Worm (Caenorhabditis elegans) whole organism, L4 larva: ENCODE measurements around the gene C18E9.8.

Source experiments
- F49E8.2 ChIP-seq: sonication (generic microtip); optimal IDR thresholded peaks from 2 replicates; lab custom pipeline; 2016; ENCODE audit warnings: missing compliant biosample characterization, mild to moderate bottlenecking, missing genetic modification characterization, borderline replicate concordance
- R02D3.7 ChIP-seq: fragments of 150-350 bp; sonication (generic microtip); optimal IDR thresholded peaks from 3 replicates; lab custom pipeline; 2014; ENCODE audit warnings: missing biosample characterization, missing genetic modification characterization
- T20F7.1 ChIP-seq: fragments of 200-800 bp; sonication (Bioruptor generic); optimal IDR thresholded peaks from 2 replicates; lab custom pipeline; 2018; ENCODE audit warnings: mild to moderate bottlenecking, missing genetic modification characterization, missing compliant biosample characterization
- Y105C5A.15 ChIP-seq: fragments of 200-800 bp; sonication (Bioruptor generic); IDR thresholded peaks from 2 replicates; pipeline ENCODE4 v1.3.6; 2022; ENCODE audit warnings: missing genetic modification characterization, missing compliant biosample characterization
- ZK337.2 ChIP-seq: fragments of 200-800 bp; sonication (Bioruptor generic); IDR thresholded peaks from 2 replicates; pipeline ENCODE4 v1.3.6; 2022; ENCODE audit warnings: missing genetic modification reagents, missing genetic modification characterization, missing compliant biosample characterization
- arid-1 ChIP-seq: fragments of 200-800 bp; sonication (Bioruptor generic); conservative IDR thresholded peaks from 2 replicates; pipeline ENCODE4 v1.3.6; 2022; ENCODE audit warnings: missing genetic modification reagents, missing genetic modification characterization, missing compliant biosample characterization
- attf-4 ChIP-seq: sonication (generic microtip); optimal IDR thresholded peaks from 3 replicates; lab custom pipeline; 2017; ENCODE audit warnings: missing biosample characterization, missing genetic modification characterization
- ceh-20 ChIP-seq: fragments of 200-800 bp; sonication (Bioruptor generic); IDR thresholded peaks from 2 replicates; pipeline ENCODE4 v1.3.6; 2022; ENCODE audit warnings: missing genetic modification reagents, missing genetic modification characterization, missing compliant biosample characterization
- ceh-44 ChIP-seq: fragments of 200-800 bp; sonication (Bioruptor generic); IDR thresholded peaks from 2 replicates; pipeline ENCODE4 v1.3.6; 2022; ENCODE audit warnings: missing genetic modification reagents, missing genetic modification characterization, missing compliant biosample characterization
- ceh-82 ChIP-seq: sonication (generic microtip); optimal IDR thresholded peaks from 2 replicates; lab custom pipeline; 2017; ENCODE audit warnings: missing biosample characterization, missing genetic modification characterization
- ces-1 ChIP-seq: fragments of 150-350 bp; sonication (generic microtip); optimal IDR thresholded peaks from 4 replicates; lab custom pipeline; 2014; ENCODE audit warnings: missing biosample characterization, missing genetic modification reagents, missing genetic modification characterization
- ctbp-1 ChIP-seq: fragments of 200-800 bp; sonication (Bioruptor generic); IDR thresholded peaks from 2 replicates; pipeline ENCODE4 v1.3.6; 2022; ENCODE audit warnings: missing genetic modification reagents, missing genetic modification characterization, missing compliant biosample characterization
- daf-12 ChIP-seq: fragments of 150-350 bp; optimal IDR thresholded peaks from 2 replicates; lab custom pipeline; 2014; ENCODE audit warnings: missing biosample characterization, missing genetic modification reagents, missing genetic modification characterization
- daf-8 ChIP-seq: fragments of 200-800 bp; sonication (Bioruptor generic); IDR thresholded peaks from 2 replicates; pipeline ENCODE4 v1.3.6; 2022; ENCODE audit warnings: missing genetic modification characterization, missing compliant biosample characterization
- dpl-1 ChIP-seq: fragments of 150-350 bp; optimal IDR thresholded peaks from 2 replicates; lab custom pipeline; 2014; ENCODE audit warnings: missing biosample characterization, missing genetic modification reagents, missing genetic modification characterization
- duxl-1 ChIP-seq: sonication (generic microtip); optimal IDR thresholded peaks from 2 replicates; lab custom pipeline; 2016; ENCODE audit warnings: mild to moderate bottlenecking, missing genetic modification characterization, moderate library complexity, missing compliant biosample characterization; ENCODE audit not compliant: poor library complexity
- dve-1 ChIP-seq: sonication (generic microtip); optimal IDR thresholded peaks from 2 replicates; lab custom pipeline; 2017; ENCODE audit warnings: antibody characterized with exemption, mild to moderate bottlenecking, missing genetic modification characterization, missing compliant biosample characterization; ENCODE audit not compliant: insufficient read depth
- fos-1 ChIP-seq: fragments of 150-350 bp; optimal IDR thresholded peaks from 2 replicates; lab custom pipeline; 2014; ENCODE audit warnings: missing biosample characterization, missing genetic modification characterization
- gei-8 ChIP-seq: fragments of 200-800 bp; sonication (Bioruptor generic); optimal IDR thresholded peaks from 2 replicates; lab custom pipeline; 2018; ENCODE audit warnings: mild to moderate bottlenecking, missing genetic modification characterization, missing compliant biosample characterization
- hif-1 ChIP-seq, 2 experiments: sonication (generic microtip); optimal IDR thresholded peaks; 2 replicates each; lab custom pipeline; 2016 to 2017; ENCODE audit warnings: missing compliant biosample characterization in 2 of 2, missing genetic modification characterization in 2 of 2, missing genetic modification reagents in 2 of 2, missing genotype in 2 of 2, mild to moderate bottlenecking in 1 of 2
- hlh-11 ChIP-seq: fragments of 200-800 bp; sonication (Bioruptor generic); optimal IDR thresholded peaks from 2 replicates; lab custom pipeline; 2018; ENCODE audit warnings: mild to moderate bottlenecking, missing genetic modification characterization, missing compliant biosample characterization
- hlh-30 ChIP-seq: sonication (generic microtip); optimal IDR thresholded peaks from 2 replicates; lab custom pipeline; 2017; ENCODE audit warnings: antibody characterized with exemption, mild to moderate bottlenecking, missing genetic modification characterization, missing compliant biosample characterization; ENCODE audit not compliant: insufficient read depth
- lim-7 ChIP-seq: fragments of 200-800 bp; sonication (Bioruptor generic); IDR thresholded peaks from 2 replicates; pipeline ENCODE4 v1.3.6; 2022; ENCODE audit warnings: missing genetic modification characterization, missing compliant biosample characterization
- lin-1 ChIP-seq: fragments of 200-800 bp; sonication (Bioruptor generic); IDR thresholded peaks from 2 replicates; pipeline ENCODE4 v1.3.6; 2022; ENCODE audit warnings: missing genetic modification reagents, missing genetic modification characterization, missing compliant biosample characterization
- lin-15B ChIP-seq: fragments of 150-350 bp; sonication (generic microtip); optimal IDR thresholded peaks from 3 replicates; lab custom pipeline; 2014; ENCODE audit warnings: missing biosample characterization, missing genetic modification characterization
- lin-29 ChIP-seq: fragments of 200-800 bp; sonication (Bioruptor generic); IDR thresholded peaks from 2 replicates; pipeline ENCODE4 v1.3.6; 2022; ENCODE audit warnings: missing genetic modification reagents, missing genetic modification characterization, missing compliant biosample characterization
- lin-38 ChIP-seq: fragments of 200-800 bp; sonication (Bioruptor generic); IDR thresholded peaks from 2 replicates; pipeline ENCODE4 v1.3.6; 2022; ENCODE audit warnings: missing genetic modification reagents, missing genetic modification characterization, missing compliant biosample characterization
- lir-3 ChIP-seq: sonication (generic microtip); optimal IDR thresholded peaks from 2 replicates; lab custom pipeline; 2016; ENCODE audit warnings: mild to moderate bottlenecking, missing genetic modification characterization, missing compliant biosample characterization
- lsy-2 ChIP-seq, 2 experiments: fragments of 150-350 bp in 1 of 2; sonication (generic microtip) in 1 of 2; optimal IDR thresholded peaks; 2 replicates each; lab custom pipeline; 2014 to 2017; ENCODE audit warnings: missing biosample characterization in 2 of 2, missing genetic modification characterization in 2 of 2
- madf-5 ChIP-seq, 2 experiments: fragments of 200-800 bp; sonication (Bioruptor generic); IDR thresholded peaks; 2 replicates each; pipeline ENCODE4 v1.3.6; 2022; ENCODE audit warnings: missing compliant biosample characterization in 2 of 2, missing genetic modification characterization in 2 of 2
- madf-9 ChIP-seq: fragments of 200-800 bp; sonication (Bioruptor generic); conservative IDR thresholded peaks from 2 replicates; pipeline ENCODE4 v1.3.6; 2022; ENCODE audit warnings: missing genetic modification reagents, missing genetic modification characterization, missing compliant biosample characterization
- mdt-29 ChIP-seq: fragments of 200-800 bp; sonication (Bioruptor generic); IDR thresholded peaks from 2 replicates; pipeline ENCODE4 v1.3.6; 2022; ENCODE audit warnings: missing genetic modification reagents, missing genetic modification characterization, missing compliant biosample characterization
- mep-1 ChIP-seq: fragments of 150-350 bp; sonication (generic microtip); optimal IDR thresholded peaks from 3 replicates; lab custom pipeline; 2014; ENCODE audit warnings: missing biosample characterization, missing genetic modification characterization
- mes-2 ChIP-seq: sonication (generic microtip); optimal IDR thresholded peaks from 2 replicates; lab custom pipeline; 2016; ENCODE audit warnings: missing genotype, mild to moderate bottlenecking, missing genetic modification characterization, missing compliant biosample characterization; ENCODE audit not compliant: poor library complexity, severe bottlenecking
- nhr-11 ChIP-seq: fragments of 150-350 bp; optimal IDR thresholded peaks from 2 replicates; lab custom pipeline; 2014; ENCODE audit warnings: missing biosample characterization, missing genetic modification characterization
- nhr-111 ChIP-seq: fragments of 200-800 bp; sonication (Bioruptor generic); optimal IDR thresholded peaks from 2 replicates; lab custom pipeline; 2018; ENCODE audit warnings: mild to moderate bottlenecking, missing genetic modification characterization, missing compliant biosample characterization
- nhr-237 ChIP-seq: sonication (generic microtip); optimal IDR thresholded peaks from 2 replicates; lab custom pipeline; 2017; ENCODE audit warnings: missing biosample characterization, missing genetic modification characterization
- nhr-28 ChIP-seq: fragments of 150-350 bp; optimal IDR thresholded peaks from 2 replicates; lab custom pipeline; 2014; ENCODE audit warnings: missing biosample characterization, missing genetic modification characterization
- nhr-41 ChIP-seq: fragments of 200-800 bp; sonication (Bioruptor generic); IDR thresholded peaks from 2 replicates; pipeline ENCODE4 v1.3.6; 2022; ENCODE audit warnings: missing genetic modification reagents, missing genetic modification characterization, missing compliant biosample characterization
- nhr-6 ChIP-seq: fragments of 150-350 bp; optimal IDR thresholded peaks from 2 replicates; lab custom pipeline; 2014; ENCODE audit warnings: missing biosample characterization, missing genetic modification characterization
- nhr-77 ChIP-seq: fragments of 150-350 bp; optimal IDR thresholded peaks from 2 replicates; lab custom pipeline; 2014; ENCODE audit warnings: missing biosample characterization, missing genetic modification characterization
- php-3 ChIP-seq: fragments of 200-800 bp; sonication (Bioruptor generic); IDR thresholded peaks from 2 replicates; pipeline ENCODE4 v1.3.6; 2022; ENCODE audit warnings: missing genetic modification reagents, missing genetic modification characterization, missing compliant biosample characterization
- pqm-1 ChIP-seq: sonication (generic microtip); optimal IDR thresholded peaks from 2 replicates; lab custom pipeline; 2017; ENCODE audit warnings: missing biosample characterization, missing genetic modification characterization
- snpc-1.2 ChIP-seq: fragments of 200-800 bp; sonication (Bioruptor generic); IDR thresholded peaks from 2 replicates; pipeline ENCODE4 v1.3.6; 2022; ENCODE audit warnings: missing genetic modification reagents, missing genetic modification characterization, missing compliant biosample characterization
- spr-1 ChIP-seq: sonication (generic microtip); optimal IDR thresholded peaks from 2 replicates; lab custom pipeline; 2016; ENCODE audit warnings: mild to moderate bottlenecking, missing genetic modification characterization, missing compliant biosample characterization
- tag-97 ChIP-seq: fragments of 200-800 bp; sonication (Bioruptor generic); IDR thresholded peaks from 2 replicates; pipeline ENCODE4 v1.3.6; 2022; ENCODE audit warnings: missing genetic modification characterization, missing compliant biosample characterization
- unc-62 ChIP-seq, 3 experiments: fragments of 150-350 bp in 1 of 3; sonication (generic microtip); optimal IDR thresholded peaks in 2 of 3; peaks in 1 of 3; 1 replicate in 1 of 3; 2 replicates in 2 of 3; lab custom pipeline; 2014 to 2017; ENCODE audit warnings: missing biosample characterization in 3 of 3, missing genetic modification characterization in 3 of 3, missing genetic modification reagents in 3 of 3, missing genotype in 1 of 3
- zag-1 ChIP-seq: fragments of 150-350 bp; optimal IDR thresholded peaks from 2 replicates; lab custom pipeline; 2014; ENCODE audit warnings: missing biosample characterization, missing genetic modification characterization
- zip-2 ChIP-seq: fragments of 150-350 bp; optimal IDR thresholded peaks from 2 replicates; lab custom pipeline; 2014; ENCODE audit warnings: missing biosample characterization, missing genetic modification characterization

Gene C18E9.8

ce11 chrII:8964835-8965234, 23.0 kb downstream of the C18E9.8 start, which contains the start of the genes ndub-3 and C18E9.2:
Gene ndub-3, minus strand, starts transcription at chrII:8964890.
Gene C18E9.2, plus strand, starts transcription at chrII:8965006.
- TF ChIP-seq ceh-44 (GFP tag; lab: Robert Waterston, UW) = no peak
- no peak for TF ChIP-seq ces-1 (GFP tag; lab: Kevin White, UChicago)
- TF ChIP-seq duxl-1 (tag; lab: Kevin White, UChicago) = no peak
- TF ChIP-seq nhr-6 = peak; percentile 44
- TF ChIP-seq T20F7.1 = no peak
- peak; percentile 27 for TF ChIP-seq dpl-1 (GFP tag; lab: Kevin White, UChicago)
- TF ChIP-seq madf-9 (GFP tag; lab: Robert Waterston, UW) = no peak
- TF ChIP-seq mdt-29 (GFP tag; lab: Robert Waterston, UW) = no peak
- TF ChIP-seq ZK337.2 = no peak
- peak; percentile 78 for TF ChIP-seq R02D3.7 (tag; lab: Kevin White, UChicago)
- TF ChIP-seq gei-8 (GFP tag; lab: Kevin White, UChicago) = no peak
- TF ChIP-seq hlh-30 = peak; percentile 65
- TF ChIP-seq daf-12 (tag; lab: Kevin White, UChicago) = no peak
- TF ChIP-seq nhr-28 (tag; lab: Kevin White, UChicago) = no peak
- no peak for TF ChIP-seq snpc-1.2
- TF ChIP-seq lsy-2 (tag; optimal IDR thresholded peaks at IDR 0.05; lab: Kevin White, UChicago) = peak in 1 of 2 experiments; percentile 62
- peak; percentile 53 for TF ChIP-seq mep-1 (tag; lab: Kevin White, UChicago)
- no peak for TF ChIP-seq daf-8 (GFP tag; lab: Robert Waterston, UW)
- TF ChIP-seq lin-38 (GFP tag; lab: Robert Waterston, UW) = no peak
- no peak for TF ChIP-seq attf-4
- peak; percentile 32 for TF ChIP-seq hlh-11 (tag; lab: Kevin White, UChicago)
- no peak for TF ChIP-seq zip-2 (tag; lab: Kevin White, UChicago)
- TF ChIP-seq php-3 (GFP tag; lab: Robert Waterston, UW) = no peak
- TF ChIP-seq lim-7 = no peak
- no peak for TF ChIP-seq spr-1 (tag; lab: Kevin White, UChicago)
- TF ChIP-seq pqm-1 (tag; lab: Kevin White, UChicago) = no peak
- no peak for TF ChIP-seq arid-1 (GFP tag; lab: Robert Waterston, UW)
- no peak for TF ChIP-seq ceh-20
- no peak for TF ChIP-seq fos-1 (tag; lab: Kevin White, UChicago)
- TF ChIP-seq nhr-77 = peak; percentile 37
- peak; percentile 63 for TF ChIP-seq mes-2 (tag; lab: Kevin White, UChicago)
- TF ChIP-seq zag-1 (tag; lab: Kevin White, UChicago) = no peak
- no peak for TF ChIP-seq nhr-41 (GFP tag; lab: Robert Waterston, UW)
- TF ChIP-seq dve-1 = peak; percentile 22
- no peak for TF ChIP-seq ceh-82 (tag; lab: Kevin White, UChicago)
- TF ChIP-seq ctbp-1 = no peak
- TF ChIP-seq nhr-111 (GFP tag; lab: Kevin White, UChicago) = no peak
- no peak for TF ChIP-seq nhr-11 (tag; lab: Kevin White, UChicago)
- no peak for TF ChIP-seq F49E8.2 (tag; lab: Kevin White, UChicago)
- TF ChIP-seq lin-29 (GFP tag; lab: Robert Waterston, UW) = no peak
- no peak for TF ChIP-seq Y105C5A.15 (GFP tag; lab: Robert Waterston, UW)
- TF ChIP-seq unc-62 (GFP tag; optimal IDR thresholded peaks at IDR 0.05 in 1 of 2; lab: Kevin White, UChicago) = peak in 1 of 2 experiments; percentile 87
- no peak for TF ChIP-seq unc-62 (tag; optimal IDR thresholded peaks at IDR 0.05; lab: Kevin White, UChicago)
- peak in 1 of 2 experiments; percentile 13 for TF ChIP-seq hif-1 (tag; optimal IDR thresholded peaks at IDR 0.05; lab: Kevin White, UChicago)
- TF ChIP-seq madf-5 (GFP tag; IDR thresholded peaks at IDR 0.05; lab: Robert Waterston, UW) = no peak
- TF ChIP-seq lin-1 = no peak
- no peak for TF ChIP-seq lin-15B (tag; lab: Kevin White, UChicago)
- no peak for TF ChIP-seq tag-97
- no peak for TF ChIP-seq nhr-237 (tag; lab: Kevin White, UChicago)
- no peak for TF ChIP-seq lir-3 (tag; lab: Kevin White, UChicago)
- TF ChIP-seq, all 104 proteins: peak for 12
